Worm (Caenorhabditis elegans) whole organism, L1 larva: ENCODE measurements around the gene polh-1.

ENCODE experiments used
- alr-1 ChIP-seq: fragments of 200-800 bp; sonication (Bioruptor generic); optimal IDR thresholded peaks from 2 replicates; lab custom pipeline; 2018; ENCODE audit warnings: borderline replicate concordance, mild to moderate bottlenecking, missing genetic modification characterization, missing compliant biosample characterization
- aly-2 ChIP-seq: fragments of 150-350 bp; optimal IDR thresholded peaks from 2 replicates; lab custom pipeline; 2014; ENCODE audit warnings: missing biosample characterization, missing genetic modification characterization
- ama-1 ChIP-seq: fragments of 150-350 bp; optimal IDR thresholded peaks from 2 replicates; lab custom pipeline; 2014
- ceh-82 ChIP-seq, 3 experiments: fragments of 150-350 bp in 1 of 3; sonication (generic microtip) in 2 of 3; optimal IDR thresholded peaks; 2 replicates each; lab custom pipeline; 2014 to 2017; ENCODE audit warnings: missing biosample characterization in 3 of 3, missing genetic modification characterization in 3 of 3
- elt-2 ChIP-seq: sonication (generic microtip); optimal IDR thresholded peaks from 2 replicates; lab custom pipeline; 2016; ENCODE audit warnings: missing genetic modification characterization, mild to moderate bottlenecking, inconsistent platforms, missing compliant biosample characterization, missing genetic modification reagents
- ets-5 ChIP-seq: fragments of 200-800 bp; sonication (Bioruptor generic); IDR thresholded peaks from 2 replicates; pipeline ENCODE4 v1.3.6; 2022; ENCODE audit warnings: missing genetic modification characterization, missing compliant biosample characterization
- lsy-2 ChIP-seq, 2 experiments: fragments of 150-350 bp; optimal IDR thresholded peaks; 2 replicates each; lab custom pipeline; 2014; ENCODE audit warnings: missing biosample characterization in 2 of 2, missing genetic modification characterization in 2 of 2
- mep-1 ChIP-seq: fragments of 150-350 bp; optimal IDR thresholded peaks from 2 replicates; lab custom pipeline; 2014; ENCODE audit warnings: missing biosample characterization, missing genetic modification characterization
- nhr-12 ChIP-seq: sonication (generic microtip); optimal IDR thresholded peaks from 2 replicates; lab custom pipeline; 2017; ENCODE audit warnings: missing biosample characterization, missing genetic modification characterization
- nhr-19 ChIP-seq: fragments of 200-800 bp; sonication (Bioruptor generic); conservative IDR thresholded peaks from 2 replicates; pipeline ENCODE4 v1.3.6; 2022; ENCODE audit warnings: missing genetic modification characterization, missing compliant biosample characterization
- nhr-47 ChIP-seq: sonication (generic microtip); optimal IDR thresholded peaks from 2 replicates; lab custom pipeline; 2016; ENCODE audit warnings: mild to moderate bottlenecking, missing genetic modification characterization, moderate library complexity, missing compliant biosample characterization
- nhr-77 ChIP-seq: fragments of 150-350 bp; optimal IDR thresholded peaks from 2 replicates; lab custom pipeline; 2014; ENCODE audit warnings: missing biosample characterization, missing genetic modification characterization
- snpc-4 ChIP-seq: fragments of 150-350 bp; optimal IDR thresholded peaks from 2 replicates; lab custom pipeline; 2014; ENCODE audit warnings: missing biosample characterization, missing genetic modification characterization
- tbx-2 ChIP-seq: sonication (generic microtip); optimal IDR thresholded peaks from 2 replicates; lab custom pipeline; 2016; ENCODE audit warnings: missing genetic modification characterization, missing compliant biosample characterization

- TF ChIP-seq snpc-4 (tag; lab: Kevin White, UChicago) (no peak), nhr-77 (no peak), nhr-19 (GFP tag; lab: Robert Waterston, UW) (no peak), lsy-2 (tag; optimal IDR thresholded peaks at IDR 0.05; lab: Kevin White, UChicago) (peak; percentile 34 to 59), ama-1 (lab: Kevin White, UChicago) (no peak), ets-5 (GFP tag; lab: Robert Waterston, UW) (no peak), tbx-2 (tag; lab: Kevin White, UChicago) (no peak), mep-1 (tag; lab: Kevin White, UChicago) (no peak), nhr-47 (no peak), nhr-12 (tag; lab: Kevin White, UChicago) (no peak), aly-2 (no peak), ceh-82 (tag; optimal IDR thresholded peaks at IDR 0.05; lab: Kevin White, UChicago) (no peak), alr-1 (tag; lab: Kevin White, UChicago) (no peak), elt-2 (no peak)
These were observed 12.1 kb downstream of the polh-1 start for ce11 chrIII:1937879-1938438.
